Worm (Caenorhabditis elegans) whole organism, L4/young adult: ENCODE measurements around the gene idpb-2.

Source experiments
- W03F9.2 ChIP-seq: fragments of 150-350 bp; optimal IDR thresholded peaks from 2 replicates; lab custom pipeline; 2014; ENCODE audit warnings: missing biosample characterization, missing genetic modification characterization
- dao-5 ChIP-seq: sonication (generic microtip); optimal IDR thresholded peaks from 2 replicates; lab custom pipeline; 2016; ENCODE audit warnings: missing genotype, missing genetic modification characterization, moderate library complexity, missing compliant biosample characterization
- him-1 ChIP-seq: sonication (generic microtip); optimal IDR thresholded peaks from 2 replicates; lab custom pipeline; 2016; ENCODE audit warnings: missing genotype, missing genetic modification reagents, missing genetic modification characterization, missing compliant biosample characterization

- TF ChIP-seq him-1 (tag; lab: Kevin White, UChicago) (no peak), W03F9.2 (tag; lab: Kevin White, UChicago) (peak; percentile 34), dao-5 (no peak)
Measured at ce11 chrII:5091640-5092243, 22.3 kb upstream of the idpb-2 start, which contains the start of gene pld-1.
